Fruit fly (Drosophila melanogaster): ENCODE results near the gene ERp44.

Gene ERp44

DNA sequence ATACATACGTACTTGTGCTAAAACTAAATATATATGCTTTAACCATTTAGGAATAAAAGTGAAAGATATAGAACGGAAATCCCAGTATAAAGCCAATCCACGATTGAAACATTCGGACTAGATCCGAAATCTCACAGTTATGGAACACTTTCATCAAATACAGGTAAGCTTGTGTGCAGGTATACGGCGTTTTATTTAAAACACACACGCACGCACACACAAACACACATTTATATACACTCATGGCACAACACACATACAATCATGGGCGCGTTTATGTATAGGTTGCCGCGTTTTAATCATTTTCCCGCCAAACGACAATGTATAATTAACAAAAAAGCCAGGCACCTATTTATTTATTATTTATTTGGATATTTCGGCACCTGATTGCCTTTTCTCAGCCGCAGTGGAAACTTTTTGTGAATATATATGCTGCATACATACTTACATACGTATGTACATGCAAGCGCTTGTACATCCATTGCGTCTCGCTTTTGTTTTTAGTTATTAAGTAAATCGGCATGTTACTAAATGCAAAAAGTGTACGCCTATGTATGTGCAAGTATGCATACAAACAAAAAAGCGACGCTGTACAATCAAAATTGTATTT lies 36.8 kb upstream of the ERp44 start:
- TF ChIP-seq CG9215 (GFP tag; IDR thresholded peaks at IDR 0.05) (no peak), CG34422 (GFP tag; IDR thresholded peaks at IDR 0.05) (peak; percentile 32; the same call in 1 of the 3 replicates), E2f1 (GFP tag; IDR thresholded peaks at IDR 0.05) (peak; percentile 41; the same call in 1 of the 2 replicates), Trl (optimal IDR thresholded peaks at IDR 0.05) (no peak), Trl (GFP tag; optimal IDR thresholded peaks at IDR 0.05) (no peak), CG12299 (tag; optimal IDR thresholded peaks at IDR 0.05) (peak; percentile 53), CG6175 (GFP tag; IDR thresholded peaks at IDR 0.05) (no peak), D19A (tag; optimal IDR thresholded peaks at IDR 0.05) (no peak), CG30020 (tag; optimal IDR thresholded peaks at IDR 0.05) (peak; percentile 0), CG17912 (GFP tag; optimal IDR thresholded peaks at IDR 0.05) (no peak), CG17361 (GFP tag; IDR thresholded peaks at IDR 0.05) (no peak), CG11398 (GFP tag; optimal IDR thresholded peaks at IDR 0.05) (no peak), lola (GFP tag; optimal IDR thresholded peaks at IDR 0.05) (peak in 1 of 3 experiments; percentile 43), lbe (GFP tag; optimal IDR thresholded peaks at IDR 0.05) (no peak), Dp (GFP tag; optimal IDR thresholded peaks at IDR 0.05) (peak; percentile 3), CG32767 (GFP tag; IDR thresholded peaks at IDR 0.05) (no peak), CG16863 (GFP tag; optimal IDR thresholded peaks at IDR 0.05) (no peak), Atf-2 (GFP tag; optimal IDR thresholded peaks at IDR 0.05) (no peak), Ets65A (GFP tag) (no peak), H15 (GFP tag; IDR thresholded peaks at IDR 0.05) (no peak), chinmo (GFP tag; IDR thresholded peaks at IDR 0.05; ENCODE audit: partially characterized antibody) (0 out of 4 replicates have a peak, but pooled peaks have one; percentile 6), Pdp1 (GFP tag; optimal IDR thresholded peaks at IDR 0.05) (peak in 1 of 2 experiments; percentile 55), H2.0 (GFP tag; IDR thresholded peaks at IDR 0.05) (no peak), Nf-YA (GFP tag; IDR thresholded peaks at IDR 0.05) (no peak), maf-S (GFP tag; optimal IDR thresholded peaks at IDR 0.05) (no peak), CG18764 (GFP tag; optimal IDR thresholded peaks at IDR 0.05) (no peak), twi (tag; optimal IDR thresholded peaks at IDR 0.05) (no peak), Med (GFP tag) (peak; percentile 63), CG4617 (GFP tag; optimal IDR thresholded peaks at IDR 0.05; ENCODE audit: borderline replicate concordance) (no peak), CG8924 (tag; optimal IDR thresholded peaks at IDR 0.05) (peak; percentile 50), cg (GFP tag; optimal IDR thresholded peaks at IDR 0.05) (peak; percentile 89), sens (GFP tag) (peak; percentile 4), CG10565 (GFP tag; optimal IDR thresholded peaks at IDR 0.05) (no peak)

- TF ChIP-seq CG2202 (tag; optimal IDR thresholded peaks at IDR 0.05) (no peak), CG30020 (tag; optimal IDR thresholded peaks at IDR 0.05) (peak; percentile 22), mam (GFP tag; optimal IDR thresholded peaks at IDR 0.05) (no peak), BtbVII (GFP tag; optimal IDR thresholded peaks at IDR 0.05) (no peak), B-H2 (GFP tag; optimal IDR thresholded peaks at IDR 0.05) (peak; percentile 13), NfI (GFP tag; optimal IDR thresholded peaks at IDR 0.05) (no peak), hbn (GFP tag; IDR thresholded peaks at IDR 0.05; ENCODE audit: partially characterized antibody) (0 out of 2 replicates have a peak, but pooled peaks have one; percentile 43), Taf1 (GFP tag; IDR thresholded peaks at IDR 0.05) (peak; percentile 26; the same call in 1 of the 2 replicates), Mad (GFP tag; optimal IDR thresholded peaks at IDR 0.05) (no peak), CG18764 (GFP tag; optimal IDR thresholded peaks at IDR 0.05) (no peak), schlank (tag; optimal IDR thresholded peaks at IDR 0.05) (peak; percentile 31), CG32772 (GFP tag; IDR thresholded peaks at IDR 0.05) (no peak), GATAe (GFP tag; conservative IDR thresholded peaks at IDR 0.05) (no peak), CG34224 (GFP tag; IDR thresholded peaks at IDR 0.05; ENCODE audit: partially characterized antibody) (0 out of 3 replicates have a peak, but pooled peaks have one; percentile 47), CG32767 (GFP tag; IDR thresholded peaks at IDR 0.05) (peak; percentile 90), nerfin-1 (tag; optimal IDR thresholded peaks at IDR 0.05) (no peak), MTF-1 (GFP tag; optimal IDR thresholded peaks at IDR 0.05; ENCODE audit: borderline replicate concordance) (peak; percentile 48), CG17359 (tag; optimal IDR thresholded peaks at IDR 0.05) (peak; percentile 9), gcm (GFP tag; optimal IDR thresholded peaks at IDR 0.05) (no peak), luna (GFP tag; optimal IDR thresholded peaks at IDR 0.05) (no peak)
These were observed 36.1 kb upstream of the ERp44 start, which contains the start of the genes CG9921 and Dsp1 for dm6 chrX:16333434-16334141. Gene CG9921 (minus strand): TSS chrX:16333600. Gene Dsp1 (plus strand): TSS chrX:16333612.

Data from whole organism, embryonic.